Worm (Caenorhabditis elegans): ENCODE measurements around the gene srsx-21.

The srsx-21 gene

ce11 chrV:9821724-9822123 lies 16.1 kb upstream of the srsx-21 start, which contains the start of gene str-193 (continued):
- TF ChIP-seq hlh-12 (tag; optimal IDR thresholded peaks at IDR 0.05) (no peak), attf-5 (GFP tag; optimal IDR thresholded peaks at IDR 0.05) (no peak), madf-8 (GFP tag; conservative IDR thresholded peaks at IDR 0.05) (no peak), egrh-3 (GFP tag; IDR thresholded peaks at IDR 0.05) (no peak)

- TF ChIP-seq B0019.2 (GFP tag; conservative IDR thresholded peaks at IDR 0.05) (no peak), attf-3 (GFP tag; conservative IDR thresholded peaks at IDR 0.05) (no peak)
Measured at ce11 chrV:9824149-9824548, 13.6 kb upstream of the srsx-21 start, which contains the start of gene str-2. str-2 (minus strand) TSS chrV:9824249.

ce11 chrV:9833900-9834299 lies 3.9 kb upstream of the srsx-21 start, which contains the start of gene sru-40:
sru-40 (minus strand) TSS chrV:9834000.
- TF ChIP-seq madf-10 (tag; optimal IDR thresholded peaks at IDR 0.05) (no peak), Y53G8AR.9 (GFP tag; conservative IDR thresholded peaks at IDR 0.05) (no peak), let-607 (tag; optimal IDR thresholded peaks at IDR 0.05) (no peak), C17E4.6 (GFP tag; IDR thresholded peaks at IDR 0.05) (no peak), ztf-18 (tag; optimal IDR thresholded peaks at IDR 0.05) (no peak), nhr-120 (GFP tag; IDR thresholded peaks at IDR 0.05) (no peak), somi-1 (GFP tag; optimal IDR thresholded peaks at IDR 0.05) (no peak), F23B12.7 (tag; optimal IDR thresholded peaks at IDR 0.05; ENCODE audit: insufficient read depth) (no peak)

- no peak for TF ChIP-seq D2030.7 (GFP tag; IDR thresholded peaks at IDR 0.05)
- no peak for TF ChIP-seq K12H6.12 (tag; optimal IDR thresholded peaks at IDR 0.05)
- TF ChIP-seq B0261.1 (tag; optimal IDR thresholded peaks at IDR 0.05), result no peak
- TF ChIP-seq tbp1 (GFP tag; optimal IDR thresholded peaks at IDR 0.05), result no peak
- no peak for TF ChIP-seq atf-7 (tag; optimal IDR thresholded peaks at IDR 0.05)
Measured at ce11 chrV:9835945-9836344, 1.8 kb upstream of the srsx-21 start, which contains the start of gene sru-38. sru-38 (minus strand) TSS chrV:9836045.

- TF ChIP-seq him-1 (tag; optimal IDR thresholded peaks at IDR 0.05) (no peak), B0261.1 (tag; optimal IDR thresholded peaks at IDR 0.05) (no peak), mcd-1 (GFP tag; IDR thresholded peaks at IDR 0.05) (no peak), T07F8.4 (tag; optimal IDR thresholded peaks at IDR 0.05) (no peak), C06A6.2 (GFP tag; conservative IDR thresholded peaks at IDR 0.05) (no peak), K12H6.12 (tag; optimal IDR thresholded peaks at IDR 0.05) (no peak), mes-4 (tag; optimal IDR thresholded peaks at IDR 0.05) (no peak), D2030.7 (GFP tag; IDR thresholded peaks at IDR 0.05) (no peak), snpc-3.4 (tag; optimal IDR thresholded peaks at IDR 0.05) (no peak), akir-1 (GFP tag; optimal IDR thresholded peaks at IDR 0.05) (no peak), ceh-91 (GFP tag; IDR thresholded peaks at IDR 0.05) (no peak), lin-35 (GFP tag; optimal IDR thresholded peaks at IDR 0.05) (no peak), xnd-1 (tag; optimal IDR thresholded peaks at IDR 0.05) (no peak), ztf-28 (GFP tag; IDR thresholded peaks at IDR 0.05) (no peak), ztf-6 (GFP tag; IDR thresholded peaks at IDR 0.05) (no peak), ztf-22 (GFP tag; optimal IDR thresholded peaks at IDR 0.05) (no peak), ceh-27 (GFP tag; optimal IDR thresholded peaks at IDR 0.05) (no peak), attf-5 (GFP tag; optimal IDR thresholded peaks at IDR 0.05) (no peak)
Measured at ce11 chrV:9841376-9841775, 3.6 kb downstream of the srsx-21 start, which contains the start of gene sru-36. sru-36 (plus strand) TSS chrV:9841676.
